Worm (Caenorhabditis elegans) whole organism, early embryonic: ENCODE results near the gene prp-6.

Source experiments
- F13C5.2 ChIP-seq: sonication (generic microtip); optimal IDR thresholded peaks from 2 replicates; lab custom pipeline; 2017; ENCODE audit warnings: mild to moderate bottlenecking, missing genetic modification characterization, inconsistent platforms, missing compliant biosample characterization
- aly-1 ChIP-seq: sonication (generic microtip); optimal IDR thresholded peaks from 2 replicates; lab custom pipeline; 2016; ENCODE audit warnings: missing genetic modification characterization, missing compliant biosample characterization
- ama-1 ChIP-seq: fragments of 150-350 bp; optimal IDR thresholded peaks from 2 replicates; lab custom pipeline; 2014
- ceh-36 ChIP-seq: sonication (generic microtip); optimal IDR thresholded peaks from 2 replicates; lab custom pipeline; 2016; ENCODE audit warnings: missing genetic modification characterization, inconsistent platforms, missing compliant biosample characterization
- ets-7 ChIP-seq: sonication (generic microtip); optimal IDR thresholded peaks from 2 replicates; lab custom pipeline; 2016; ENCODE audit warnings: missing genotype, missing genetic modification characterization, missing compliant biosample characterization
- flt-1 ChIP-seq: fragments of 200-800 bp; sonication (Bioruptor generic); IDR thresholded peaks from 2 replicates; pipeline ENCODE4 v1.3.6; 2022; ENCODE audit warnings: missing genetic modification characterization, missing compliant biosample characterization
- hmbx-1 ChIP-seq: sonication (generic microtip); optimal IDR thresholded peaks from 2 replicates; lab custom pipeline; 2016; ENCODE audit warnings: mild to moderate bottlenecking, missing genetic modification characterization, missing compliant biosample characterization
- pes-1 ChIP-seq: fragments of 200-800 bp; sonication (Bioruptor generic); IDR thresholded peaks from 2 replicates; pipeline ENCODE4 v1.3.6; 2022; ENCODE audit warnings: missing genetic modification reagents, missing genetic modification characterization, missing compliant biosample characterization
- scrt-1 ChIP-seq: fragments of 200-800 bp; sonication (Bioruptor generic); IDR thresholded peaks from 2 replicates; pipeline ENCODE4 v1.3.6; 2022; ENCODE audit warnings: missing genetic modification characterization, missing compliant biosample characterization
- sea-1 ChIP-seq: fragments of 200-800 bp; sonication (Bioruptor generic); conservative IDR thresholded peaks from 2 replicates; pipeline ENCODE4 v1.3.6; 2022; ENCODE audit warnings: missing genetic modification characterization, missing compliant biosample characterization
- tbx-11 ChIP-seq: fragments of 200-800 bp; sonication (Bioruptor generic); IDR thresholded peaks from 2 replicates; pipeline ENCODE4 v1.3.6; 2022; ENCODE audit warnings: missing genetic modification characterization, missing compliant biosample characterization

DNA sequence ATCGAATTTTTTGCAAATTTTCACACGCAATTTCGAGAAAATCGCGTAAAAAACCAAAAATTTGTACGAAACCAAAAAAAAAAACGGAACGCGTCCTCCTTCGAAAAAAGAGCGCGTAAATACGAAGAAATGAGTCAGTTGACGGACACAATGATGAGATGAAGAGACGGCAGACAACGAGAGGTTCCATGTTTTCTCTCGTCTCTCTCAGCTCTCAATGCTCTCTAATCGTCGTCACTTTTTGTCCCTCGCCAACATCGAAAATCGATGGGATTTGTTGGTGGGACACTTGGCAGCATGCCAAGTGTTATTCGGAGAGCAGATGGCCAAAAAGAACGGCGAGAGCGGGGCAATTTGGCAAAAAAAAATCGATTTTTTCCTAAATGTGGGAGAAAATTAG, 56.9 kb downstream of the prp-6 start:
- TF ChIP-seq hmbx-1 = no peak
- TF ChIP-seq ets-7 (tag; lab: Kevin White, UChicago) = no peak
- TF ChIP-seq flt-1 (GFP tag; lab: Robert Waterston, UW) = no peak
- TF ChIP-seq ama-1 (lab: Kevin White, UChicago) = no peak
- peak; percentile 22 for TF ChIP-seq F13C5.2 (tag; lab: Kevin White, UChicago)
- no peak for TF ChIP-seq aly-1 (tag; lab: Kevin White, UChicago)
- TF ChIP-seq ceh-36 (tag; lab: Kevin White, UChicago) = no peak
- peak; percentile 7; the same call in 1 of the 2 replicates for TF ChIP-seq scrt-1 (GFP tag; lab: Robert Waterston, UW)
- no peak for TF ChIP-seq sea-1 (GFP tag; lab: Robert Waterston, UW)
- no peak for TF ChIP-seq pes-1 (GFP tag; lab: Robert Waterston, UW)
- TF ChIP-seq tbx-11 (GFP tag; lab: Robert Waterston, UW) = no peak
